Fruit fly (Drosophila melanogaster) whole organism, embryonic: ENCODE data around the gene FIG4.
A peak's percentile ranks its signal among the peaks of the same experiment; 100 is the strongest.

Source experiments
- Aef1 ChIP-seq: fragments of 200-800 bp; sonication (Bioruptor generic); IDR thresholded peaks from 3 replicates; pipeline ENCODE4 v1.3.6; 2022; ENCODE audit warnings: missing biosample characterization, missing genetic modification characterization
- Antp ChIP-seq: fragments of 200-800 bp; sonication (Bioruptor generic); optimal IDR thresholded peaks from 3 replicates; lab custom pipeline; 2016; ENCODE audit warnings: missing biosample characterization, missing genetic modification characterization
- Bteb2 ChIP-seq: fragments of 200-800 bp; sonication (Bioruptor generic); optimal IDR thresholded peaks from 2 replicates; lab custom pipeline; 2016; ENCODE audit warnings: missing biosample characterization, missing genetic modification characterization
- CG10979 ChIP-seq: fragments of 200-800 bp; sonication (Bioruptor generic); optimal IDR thresholded peaks from 2 replicates; lab custom pipeline; 2018; ENCODE audit warnings: missing biosample characterization, mild to moderate bottlenecking, missing genetic modification characterization, moderate library complexity
- CG11247 ChIP-seq: fragments of 200-800 bp; sonication (Bioruptor generic); IDR thresholded peaks from 2 replicates; pipeline ENCODE4 v1.3.6; 2022; ENCODE audit warnings: missing biosample characterization, missing genetic modification characterization
- CG11695 ChIP-seq: fragments of 200-800 bp; sonication (Bioruptor generic); IDR thresholded peaks from 3 replicates; pipeline ENCODE4 v1.3.6; 2022; ENCODE audit warnings: missing biosample characterization, missing genetic modification characterization
- CG12071 ChIP-seq: fragments of 200-800 bp; sonication (Bioruptor generic); optimal IDR thresholded peaks from 3 replicates; lab custom pipeline; 2018; ENCODE audit warnings: missing biosample characterization, mild to moderate bottlenecking, missing genetic modification characterization
- CG1233 ChIP-seq: fragments of 200-800 bp; sonication (Bioruptor generic); optimal IDR thresholded peaks from 4 replicates; lab custom pipeline; 2018; ENCODE audit warnings: missing biosample characterization, mild to moderate bottlenecking, missing genetic modification characterization
- CG13424 ChIP-seq: fragments of 200-800 bp; sonication (Bioruptor generic); optimal IDR thresholded peaks from 2 replicates; lab custom pipeline; 2019; ENCODE audit warnings: missing biosample characterization, mild to moderate bottlenecking, missing genetic modification characterization, moderate library complexity
- CG14860 ChIP-seq: fragments of 200-800 bp; sonication (Bioruptor generic); IDR thresholded peaks from 3 replicates; pipeline ENCODE4 v1.3.6; 2022; ENCODE audit warnings: missing biosample characterization, missing genetic modification characterization; ENCODE audit not compliant: partially characterized antibody
- CG15011 ChIP-seq: fragments of 200-800 bp; sonication (Bioruptor generic); optimal IDR thresholded peaks from 3 replicates; lab custom pipeline; 2018; ENCODE audit warnings: missing biosample characterization, mild to moderate bottlenecking, missing genetic modification characterization
- CG17829 ChIP-seq: fragments of 200-800 bp; optimal IDR thresholded peaks from 2 replicates; lab custom pipeline; 2019; ENCODE audit warnings: missing biosample characterization, mild to moderate bottlenecking, missing genetic modification characterization, moderate library complexity
- CG2120 ChIP-seq: fragments of 200-800 bp; sonication (Bioruptor generic); optimal IDR thresholded peaks from 3 replicates; lab custom pipeline; 2016; ENCODE audit warnings: missing biosample characterization, missing genetic modification characterization
- CG2875 ChIP-seq: fragments of 200-800 bp; sonication (Bioruptor generic); optimal IDR thresholded peaks from 2 replicates; lab custom pipeline; 2017; ENCODE audit warnings: missing biosample characterization, mild to moderate bottlenecking, missing genetic modification characterization, missing genetic modification reagents
- CG31365 ChIP-seq: fragments of 200-800 bp; sonication (Bioruptor generic); optimal IDR thresholded peaks from 2 replicates; lab custom pipeline; 2018; ENCODE audit warnings: missing biosample characterization, mild to moderate bottlenecking, missing genetic modification characterization
- CG31388 ChIP-seq: fragments of 200-800 bp; sonication (Bioruptor generic); optimal IDR thresholded peaks from 2 replicates; lab custom pipeline; 2016; ENCODE audit warnings: missing biosample characterization, missing genetic modification characterization
- CG3163 ChIP-seq: fragments of 200-800 bp; sonication (Bioruptor generic); optimal IDR thresholded peaks from 3 replicates; lab custom pipeline; 2016; ENCODE audit warnings: missing biosample characterization, missing genetic modification characterization
- CG4282 ChIP-seq: fragments of 200-800 bp; sonication (Bioruptor generic); optimal IDR thresholded peaks from 2 replicates; lab custom pipeline; 2016; ENCODE audit warnings: missing biosample characterization, missing genetic modification characterization
- CG4820 ChIP-seq: fragments of 200-800 bp; sonication (Bioruptor generic); optimal IDR thresholded peaks from 3 replicates; lab custom pipeline; 2016; ENCODE audit warnings: missing biosample characterization, missing genetic modification characterization
- CG6654 ChIP-seq: fragments of 200-800 bp; sonication (Bioruptor generic); optimal IDR thresholded peaks from 2 replicates; lab custom pipeline; 2017; ENCODE audit warnings: missing biosample characterization, mild to moderate bottlenecking, missing genetic modification characterization
- CG6689 ChIP-seq: fragments of 200-800 bp; sonication (Bioruptor generic); IDR thresholded peaks from 2 replicates; pipeline ENCODE4 v1.3.6; 2022; ENCODE audit warnings: missing biosample characterization, missing genetic modification characterization
- CG6791 ChIP-seq: fragments of 200-800 bp; sonication (Bioruptor generic); IDR thresholded peaks from 3 replicates; pipeline ENCODE4 v1.3.6; 2022; ENCODE audit warnings: missing biosample characterization, missing genetic modification characterization; ENCODE audit not compliant: partially characterized antibody
- CG7556 ChIP-seq: fragments of 200-800 bp; sonication (Bioruptor generic); optimal IDR thresholded peaks from 2 replicates; lab custom pipeline; 2017; ENCODE audit warnings: missing biosample characterization, mild to moderate bottlenecking, missing genetic modification characterization
- CG8359 ChIP-seq: fragments of 200-800 bp; sonication (Bioruptor generic); optimal IDR thresholded peaks from 2 replicates; lab custom pipeline; 2017; ENCODE audit warnings: missing biosample characterization, mild to moderate bottlenecking, missing genetic modification characterization, borderline replicate concordance
- Deaf1 ChIP-seq: fragments of 200-800 bp; optimal IDR thresholded peaks from 3 replicates; lab custom pipeline; 2019; ENCODE audit warnings: missing biosample characterization, mild to moderate bottlenecking, missing genetic modification characterization, moderate library complexity
- Doc3 ChIP-seq: fragments of 200-800 bp; sonication (Bioruptor generic); IDR thresholded peaks from 3 replicates; pipeline ENCODE4 v1.3.6; 2022; ENCODE audit warnings: missing biosample characterization, missing genetic modification characterization; ENCODE audit not compliant: partially characterized antibody
- Fer3 ChIP-seq: fragments of 200-800 bp; sonication (Bioruptor generic); optimal IDR thresholded peaks from 2 replicates; lab custom pipeline; 2018; ENCODE audit warnings: missing biosample characterization, mild to moderate bottlenecking, missing genetic modification characterization, moderate library complexity
- Gug ChIP-seq: fragments of 200-800 bp; sonication (Bioruptor generic); IDR thresholded peaks from 4 replicates; pipeline ENCODE4 v1.3.6; 2022; ENCODE audit warnings: missing biosample characterization, missing genetic modification characterization
- HHEX ChIP-seq: fragments of 200-800 bp; sonication (Bioruptor generic); optimal IDR thresholded peaks from 3 replicates; lab custom pipeline; 2017; ENCODE audit warnings: missing biosample characterization, mild to moderate bottlenecking, missing genetic modification characterization, missing genetic modification reagents
- Max ChIP-seq: fragments of 200-800 bp; sonication (Bioruptor generic); optimal IDR thresholded peaks from 2 replicates; lab custom pipeline; 2016; ENCODE audit warnings: missing biosample characterization, mild to moderate bottlenecking, missing genetic modification characterization
- Neu2 ChIP-seq: fragments of 200-800 bp; sonication (Bioruptor generic); optimal IDR thresholded peaks from 3 replicates; lab custom pipeline; 2016; ENCODE audit warnings: missing biosample characterization, missing genetic modification characterization, borderline replicate concordance
- Nf-YA ChIP-seq: fragments of 200-800 bp; sonication (Bioruptor generic); IDR thresholded peaks from 2 replicates; pipeline ENCODE4 v1.3.6; 2022; ENCODE audit warnings: missing biosample characterization, missing genetic modification characterization
- Oli ChIP-seq: fragments of 200-800 bp; sonication (Bioruptor generic); optimal IDR thresholded peaks from 2 replicates; lab custom pipeline; 2018; ENCODE audit warnings: missing biosample characterization, mild to moderate bottlenecking, missing genetic modification characterization, moderate library complexity
- Rx ChIP-seq: fragments of 200-800 bp; sonication (Bioruptor generic); IDR thresholded peaks from 2 replicates; pipeline ENCODE4 v1.3.6; 2022; ENCODE audit warnings: missing biosample characterization, missing genetic modification characterization
- Sox102F ChIP-seq: fragments of 200-800 bp; sonication (Bioruptor generic); optimal IDR thresholded peaks from 2 replicates; lab custom pipeline; 2018; ENCODE audit warnings: missing biosample characterization, mild to moderate bottlenecking, missing genetic modification characterization, moderate library complexity
- al ChIP-seq: fragments of 200-800 bp; sonication (Bioruptor generic); IDR thresholded peaks from 2 replicates; pipeline ENCODE4 v1.3.6; 2022; ENCODE audit warnings: missing biosample characterization, missing genetic modification characterization
- ase ChIP-seq: fragments of 200-800 bp; sonication (Bioruptor generic); IDR thresholded peaks from 3 replicates; pipeline ENCODE4 v1.3.6; 2022; ENCODE audit warnings: missing biosample characterization, missing genetic modification characterization
- dan ChIP-seq: fragments of 200-800 bp; sonication (Bioruptor generic); IDR thresholded peaks from 2 replicates; pipeline ENCODE4 v1.3.6; 2022; ENCODE audit warnings: missing biosample characterization, missing genetic modification characterization
- ewg ChIP-seq: fragments of 200-800 bp; sonication (Bioruptor generic); optimal IDR thresholded peaks from 3 replicates; lab custom pipeline; 2017; ENCODE audit warnings: mild to moderate bottlenecking, missing biosample characterization, missing genetic modification reagents, missing genetic modification characterization
- fru ChIP-seq: fragments of >200 bp; optimal IDR thresholded peaks from 2 replicates; lab custom pipeline; 2017
- gfzf ChIP-seq: fragments of 200-800 bp; sonication (Bioruptor generic); optimal IDR thresholded peaks from 2 replicates; lab custom pipeline; 2016; ENCODE audit warnings: missing biosample characterization, mild to moderate bottlenecking, missing genetic modification characterization, moderate library complexity
- gsb-n ChIP-seq: fragments of 200-800 bp; sonication (Bioruptor generic); optimal IDR thresholded peaks from 3 replicates; lab custom pipeline; 2018; ENCODE audit warnings: missing biosample characterization, mild to moderate bottlenecking, missing genetic modification characterization
- hb ChIP-seq: fragments of 200-800 bp; sonication (Bioruptor generic); IDR thresholded peaks from 3 replicates; pipeline ENCODE4 v1.3.6; 2022; ENCODE audit warnings: missing biosample characterization, missing genetic modification characterization; ENCODE audit not compliant: partially characterized antibody
- insv ChIP-seq, 2 experiments: fragments of 200-800 bp; sonication (Bioruptor generic); optimal IDR thresholded peaks; 3 replicates each; lab custom pipeline; 2016 to 2018; ENCODE audit warnings: missing biosample characterization in 2 of 2, missing genetic modification characterization in 2 of 2
- nerfin-2 ChIP-seq: fragments of 200-800 bp; sonication (Bioruptor generic); IDR thresholded peaks from 2 replicates; pipeline ENCODE4 v1.3.6; 2022; ENCODE audit warnings: missing biosample characterization, missing genetic modification characterization; ENCODE audit not compliant: partially characterized antibody
- oc ChIP-seq: fragments of 200-800 bp; sonication (Bioruptor generic); optimal IDR thresholded peaks from 2 replicates; lab custom pipeline; 2018; ENCODE audit warnings: missing biosample characterization, mild to moderate bottlenecking, missing genetic modification characterization, moderate library complexity
- psq ChIP-seq: fragments of 200-800 bp; sonication (Bioruptor generic); optimal IDR thresholded peaks from 2 replicates; lab custom pipeline; 2017; ENCODE audit warnings: missing biosample characterization, missing genetic modification characterization
- slbo ChIP-seq: fragments of 200-800 bp; sonication (Bioruptor generic); IDR thresholded peaks from 2 replicates; pipeline ENCODE4 v1.3.6; 2022; ENCODE audit warnings: missing biosample characterization, missing genetic modification characterization
- toy ChIP-seq: fragments of 200-800 bp; sonication (Bioruptor generic); IDR thresholded peaks from 2 replicates; pipeline ENCODE4 v1.3.6; 2022; ENCODE audit warnings: missing biosample characterization, missing genetic modification characterization
- zf30C ChIP-seq: fragments of 200-800 bp; sonication (Bioruptor generic); optimal IDR thresholded peaks from 3 replicates; lab custom pipeline; 2018; ENCODE audit warnings: missing biosample characterization, mild to moderate bottlenecking, missing genetic modification characterization

The FIG4 gene

dm6 chr2L:4448582-4449016, 16.4 kb upstream of the FIG4 start, which contains the start of gene MFS18 (continued):
- TF ChIP-seq CG31365 (tag; lab: Kevin White, UChicago) (peak; percentile 89), ewg (GFP tag; lab: Kevin White, UChicago) (peak; percentile 88), gsb-n (peak; percentile 97), nerfin-2 (GFP tag; lab: Robert Waterston, UW) (peak; percentile 90), CG6689 (peak; percentile 99), CG2120 (GFP tag; lab: Kevin White, UChicago) (peak; percentile 96), CG4820 (GFP tag; lab: Kevin White, UChicago) (peak; percentile 95), insv (GFP tag; optimal IDR thresholded peaks at IDR 0.05; lab: Kevin White, UChicago) (peak in 1 of 2 experiments; percentile 54), CG15011 (peak; percentile 97), Fer3 (peak; percentile 99), zf30C (GFP tag; lab: Kevin White, UChicago) (no peak), psq (GFP tag; lab: Kevin White, UChicago) (peak; percentile 91), CG6791 (GFP tag; lab: Robert Waterston, UW) (peak; percentile 88), HHEX (peak; percentile 98), CG13424 (tag; lab: Kevin White, UChicago) (peak; percentile 92), CG31388 (peak; percentile 93), fru (lab: Kevin White, UChicago) (no peak), hb (GFP tag; lab: Robert Waterston, UW) (peak; percentile 83), slbo (peak; percentile 99), CG2875 (peak; percentile 94), Max (GFP tag; lab: Kevin White, UChicago) (peak; percentile 99), CG11247 (GFP tag; lab: Robert Waterston, UW) (peak; percentile 97), CG1233 (GFP tag; lab: Kevin White, UChicago) (peak; percentile 99), CG4282 (GFP tag; lab: Kevin White, UChicago) (no peak), Rx (peak; percentile 98), CG3163 (GFP tag; lab: Kevin White, UChicago) (peak; percentile 16), Sox102F (GFP tag; lab: Kevin White, UChicago) (peak; percentile 97), Aef1 (GFP tag; lab: Robert Waterston, UW) (peak; percentile 98), CG8359 (peak; percentile 94), dan (GFP tag; lab: Robert Waterston, UW) (peak; percentile 95), ase (GFP tag; lab: Robert Waterston, UW) (peak; percentile 99), al (GFP tag; lab: Robert Waterston, UW) (peak; percentile 99), Antp (GFP tag; lab: Kevin White, UChicago) (peak; percentile 76), toy (GFP tag; lab: Robert Waterston, UW) (peak; percentile 96), Neu2 (GFP tag; lab: Kevin White, UChicago) (peak; percentile 81), CG14860 (GFP tag; lab: Robert Waterston, UW) (peak; percentile 74; the same call in 2 of the 3 replicates), oc (tag; lab: Kevin White, UChicago) (peak; percentile 95), gfzf (GFP tag; lab: Kevin White, UChicago) (peak; percentile 30), Oli (tag; lab: Kevin White, UChicago) (peak; percentile 95), CG12071 (peak; percentile 97), CG7556 (peak; percentile 97), Deaf1 (peak; percentile 69), Bteb2 (GFP tag; lab: Kevin White, UChicago) (peak; percentile 90), CG11695 (GFP tag; lab: Robert Waterston, UW) (peak; percentile 100), CG10979 (tag; lab: Kevin White, UChicago) (peak; percentile 99), CG17829 (tag; lab: Kevin White, UChicago) (peak; percentile 99), Gug (GFP tag; lab: Robert Waterston, UW) (peak; percentile 99), Nf-YA (GFP tag; lab: Robert Waterston, UW) (peak; percentile 98), Doc3 (GFP tag; lab: Robert Waterston, UW) (peak; percentile 62), CG6654 (GFP tag; lab: Kevin White, UChicago) (peak; percentile 91)
